Fruit fly (Drosophila melanogaster): ENCODE results near the gene boss.

boss gene

DNA sequence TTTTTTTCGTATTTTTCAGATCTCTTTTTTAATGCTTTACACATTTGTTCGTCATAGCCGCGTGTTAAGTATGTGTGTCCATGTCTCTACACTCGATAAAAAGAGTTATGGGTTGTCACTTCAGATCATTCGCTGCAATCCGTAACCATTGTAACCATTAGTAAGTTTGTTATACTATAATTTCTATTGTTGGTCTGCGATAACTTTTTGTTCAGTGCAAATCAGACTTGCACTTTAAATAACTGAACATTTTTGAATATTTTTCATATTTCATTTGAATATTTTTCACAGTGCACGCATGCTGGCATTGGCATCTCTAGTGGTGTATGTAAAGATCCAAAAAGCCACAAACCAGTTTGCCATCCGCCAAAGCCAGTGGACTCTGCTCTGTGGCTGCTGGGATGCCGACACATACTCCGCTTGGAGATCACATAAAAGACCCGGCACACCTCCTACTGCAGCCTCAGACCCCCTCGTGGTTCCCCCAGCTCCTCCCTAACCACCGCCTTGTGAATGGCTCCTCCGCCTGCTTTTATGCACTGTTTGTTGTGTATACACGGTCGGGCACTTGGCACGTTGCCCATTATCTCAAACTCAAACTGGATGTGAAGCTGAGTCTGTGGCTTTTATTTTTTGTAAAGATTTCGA is 47.2 kb downstream of the boss start (continued):
- TF ChIP-seq usp (GFP tag; optimal IDR thresholded peaks at IDR 0.05) (no peak), grn (GFP tag; optimal IDR thresholded peaks at IDR 0.05) (no peak), tio (GFP tag; optimal IDR thresholded peaks at IDR 0.05) (peak; percentile 77), Rfx (GFP tag; IDR thresholded peaks at IDR 0.05) (peak; percentile 90), ab (GFP tag; optimal IDR thresholded peaks at IDR 0.05) (peak; percentile 46), run (tag; optimal IDR thresholded peaks at IDR 0.05) (peak; percentile 70), CG10267 (tag; optimal IDR thresholded peaks at IDR 0.05) (peak; percentile 85), CoRest (tag; optimal IDR thresholded peaks at IDR 0.05) (peak; percentile 91), nom (GFP tag; optimal IDR thresholded peaks at IDR 0.05) (peak; percentile 94), Side (GFP tag; optimal IDR thresholded peaks at IDR 0.05) (peak; percentile 83), CG10959 (GFP tag; IDR thresholded peaks at IDR 0.05) (peak; percentile 69), unc-4 (GFP tag; IDR thresholded peaks at IDR 0.05; ENCODE audit: partially characterized antibody) (no peak), Doc3 (GFP tag; IDR thresholded peaks at IDR 0.05; ENCODE audit: partially characterized antibody) (no peak), ind (GFP tag; optimal IDR thresholded peaks at IDR 0.05) (peak; percentile 87), psq (GFP tag; optimal IDR thresholded peaks at IDR 0.05) (peak; percentile 69), CG8290 (GFP tag; optimal IDR thresholded peaks at IDR 0.05) (peak; percentile 74), CG8290 (tag; optimal IDR thresholded peaks at IDR 0.05) (peak in 1 of 2 experiments; percentile 86), ash1 (GFP tag; optimal IDR thresholded peaks at IDR 0.05) (no peak), CG11093 (GFP tag; IDR thresholded peaks at IDR 0.05) (peak; percentile 81), lbe (GFP tag; optimal IDR thresholded peaks at IDR 0.05) (peak; percentile 95), al (GFP tag; IDR thresholded peaks at IDR 0.05) (peak; percentile 67), CG1602 (GFP tag; optimal IDR thresholded peaks at IDR 0.05) (peak; percentile 86), ham (GFP tag; IDR thresholded peaks at IDR 0.05) (no peak), CG1832 (GFP tag; optimal IDR thresholded peaks at IDR 0.05) (no peak), pan (optimal IDR thresholded peaks at IDR 0.05) (no peak), pan (GFP tag; optimal IDR thresholded peaks at IDR 0.05 in 1 of 2, IDR thresholded peaks at IDR 0.05 in 1 of 2) (peak in 1 of 2 experiments; percentile 87), Bteb2 (GFP tag; optimal IDR thresholded peaks at IDR 0.05) (peak; percentile 76), kah (GFP tag; optimal IDR thresholded peaks at IDR 0.05) (peak; percentile 59), mirr (GFP tag; optimal IDR thresholded peaks at IDR 0.05) (no peak), Hr39 (optimal IDR thresholded peaks at IDR 0.05) (no peak), amos (GFP tag; IDR thresholded peaks at IDR 0.05; ENCODE audit: partially characterized antibody) (no peak), br (optimal IDR thresholded peaks at IDR 0.05) (no peak), Antp (GFP tag; optimal IDR thresholded peaks at IDR 0.05) (peak; percentile 74), oc (tag; optimal IDR thresholded peaks at IDR 0.05) (peak; percentile 78), E2f2 (GFP tag; IDR thresholded peaks at IDR 0.05) (peak; percentile 70), Meics (GFP tag; optimal IDR thresholded peaks at IDR 0.05) (peak; percentile 82), CG6654 (GFP tag; optimal IDR thresholded peaks at IDR 0.05) (peak; percentile 72), Adf1 (GFP tag; IDR thresholded peaks at IDR 0.05) (no peak), CG10565 (GFP tag; optimal IDR thresholded peaks at IDR 0.05) (no peak), CG2712 (tag; optimal IDR thresholded peaks at IDR 0.05) (peak; percentile 95), CG30431 (GFP tag; optimal IDR thresholded peaks at IDR 0.05) (peak; percentile 69), dan (GFP tag; IDR thresholded peaks at IDR 0.05) (no peak), Neu2 (GFP tag; optimal IDR thresholded peaks at IDR 0.05; ENCODE audit: borderline replicate concordance) (no peak), CG33557 (GFP tag; optimal IDR thresholded peaks at IDR 0.05) (peak; percentile 80), CG12071 (GFP tag; optimal IDR thresholded peaks at IDR 0.05) (peak; percentile 87), twi (tag; optimal IDR thresholded peaks at IDR 0.05) (peak; percentile 72), CG12391 (tag; optimal IDR thresholded peaks at IDR 0.05) (peak; percentile 93), Mrtf (GFP tag; IDR thresholded peaks at IDR 0.05) (peak; percentile 86), Atf-2 (GFP tag; optimal IDR thresholded peaks at IDR 0.05) (peak; percentile 81), pita (GFP tag; optimal IDR thresholded peaks at IDR 0.05) (no peak), tll (GFP tag; optimal IDR thresholded peaks at IDR 0.05) (no peak)
